Fruit fly (Drosophila melanogaster) whole organism, embryonic: Measurements from ENCODE around the gene GC.

ENCODE experiments used
- CG10267 ChIP-seq: fragments of 200-800 bp; sonication (Bioruptor generic); optimal IDR thresholded peaks from 2 replicates; lab custom pipeline; 2018; ENCODE audit warnings: missing biosample characterization, mild to moderate bottlenecking, missing genetic modification characterization, moderate library complexity
- CG10431 ChIP-seq: fragments of 200-800 bp; sonication (Bioruptor generic); optimal IDR thresholded peaks from 3 replicates; lab custom pipeline; 2018; ENCODE audit warnings: missing biosample characterization, mild to moderate bottlenecking, missing genetic modification characterization
- CG10543 ChIP-seq: fragments of 200-800 bp; sonication (Bioruptor generic); optimal IDR thresholded peaks from 3 replicates; lab custom pipeline; 2017; ENCODE audit warnings: missing biosample characterization, mild to moderate bottlenecking, missing genetic modification characterization, moderate library complexity
- CG11695 ChIP-seq: fragments of 200-800 bp; sonication (Bioruptor generic); IDR thresholded peaks from 3 replicates; pipeline ENCODE4 v1.3.6; 2022; ENCODE audit warnings: missing biosample characterization, missing genetic modification characterization
- CG12299 ChIP-seq: fragments of 200-800 bp; sonication (Bioruptor generic); optimal IDR thresholded peaks from 2 replicates; lab custom pipeline; 2018; ENCODE audit warnings: missing biosample characterization, mild to moderate bottlenecking, missing genetic modification characterization
- CG12391 ChIP-seq: fragments of 200-800 bp; sonication (Bioruptor generic); optimal IDR thresholded peaks from 3 replicates; lab custom pipeline; 2018; ENCODE audit warnings: missing biosample characterization, mild to moderate bottlenecking, missing genetic modification characterization, moderate library complexity
- CG12659 ChIP-seq: fragments of 200-800 bp; sonication (Bioruptor generic); optimal IDR thresholded peaks from 3 replicates; lab custom pipeline; 2017; ENCODE audit warnings: mild to moderate bottlenecking, missing biosample characterization, missing genetic modification reagents, missing genetic modification characterization
- CG13296 ChIP-seq: fragments of 200-800 bp; sonication (Bioruptor generic); optimal IDR thresholded peaks from 3 replicates; lab custom pipeline; 2018; ENCODE audit warnings: missing biosample characterization, mild to moderate bottlenecking, missing genetic modification characterization
- CG13775 ChIP-seq: fragments of 200-800 bp; sonication (Bioruptor generic); optimal IDR thresholded peaks from 3 replicates; lab custom pipeline; 2017; ENCODE audit warnings: missing biosample characterization, mild to moderate bottlenecking, missing genetic modification characterization
- CG15269 ChIP-seq: fragments of 200-800 bp; sonication (Bioruptor generic); optimal IDR thresholded peaks from 2 replicates; lab custom pipeline; 2018; ENCODE audit warnings: missing biosample characterization, mild to moderate bottlenecking, missing genetic modification characterization, moderate library complexity
- CG15514 ChIP-seq: fragments of 200-800 bp; sonication (Bioruptor generic); optimal IDR thresholded peaks from 3 replicates; lab custom pipeline; 2017; ENCODE audit warnings: missing biosample characterization, missing genetic modification characterization, mild to moderate bottlenecking, moderate library complexity, missing genetic modification reagents
- CG15696 ChIP-seq: fragments of 200-800 bp; sonication (Bioruptor generic); optimal IDR thresholded peaks from 2 replicates; lab custom pipeline; 2019; ENCODE audit warnings: missing biosample characterization, mild to moderate bottlenecking, missing genetic modification characterization, moderate library complexity
- CG17186 ChIP-seq: fragments of 200-800 bp; sonication (Bioruptor generic); optimal IDR thresholded peaks from 3 replicates; lab custom pipeline; 2017; ENCODE audit warnings: missing biosample characterization, missing genetic modification reagents, missing genetic modification characterization
- CG17328 ChIP-seq: fragments of 200-800 bp; sonication (Bioruptor generic); IDR thresholded peaks from 2 replicates; pipeline ENCODE4 v1.3.6; 2022; ENCODE audit warnings: missing biosample characterization, missing genetic modification characterization
- CG32532 ChIP-seq: fragments of 200-800 bp; sonication (Bioruptor generic); IDR thresholded peaks from 2 replicates; pipeline ENCODE4 v1.3.6; 2022; ENCODE audit warnings: missing biosample characterization, missing genetic modification characterization
- CG4617 ChIP-seq: fragments of 200-800 bp; sonication (Bioruptor generic); optimal IDR thresholded peaks from 3 replicates; lab custom pipeline; 2016; ENCODE audit warnings: missing biosample characterization, missing genetic modification characterization, borderline replicate concordance
- CG6689 ChIP-seq: fragments of 200-800 bp; sonication (Bioruptor generic); IDR thresholded peaks from 2 replicates; pipeline ENCODE4 v1.3.6; 2022; ENCODE audit warnings: missing biosample characterization, missing genetic modification characterization
- CG7786 ChIP-seq: fragments of 200-800 bp; sonication (Bioruptor generic); optimal IDR thresholded peaks from 2 replicates; lab custom pipeline; 2016; ENCODE audit warnings: missing biosample characterization, missing genetic modification characterization
- CG8388 ChIP-seq: fragments of 200-800 bp; sonication (Bioruptor generic); optimal IDR thresholded peaks from 2 replicates; lab custom pipeline; 2019; ENCODE audit warnings: missing biosample characterization, mild to moderate bottlenecking, missing genetic modification characterization, moderate library complexity
- CG9215 ChIP-seq: fragments of 200-800 bp; sonication (Bioruptor generic); IDR thresholded peaks from 2 replicates; pipeline ENCODE4 v1.3.6; 2022; ENCODE audit warnings: missing biosample characterization, missing genetic modification characterization
- CG9727 ChIP-seq: fragments of 200-800 bp; sonication (Bioruptor generic); optimal IDR thresholded peaks from 3 replicates; lab custom pipeline; 2017; ENCODE audit warnings: missing biosample characterization, mild to moderate bottlenecking, missing genetic modification characterization
- D ChIP-seq, 2 experiments: fragments of 200-800 bp in 1 of 2; fragments of >200 bp in 1 of 2; sonication (Bioruptor generic) in 1 of 2; optimal IDR thresholded peaks; 2 replicates in 1 of 2; 3 replicates in 1 of 2; lab custom pipeline; 2017; ENCODE audit warnings: mild to moderate bottlenecking in 1 of 2, missing biosample characterization in 1 of 2, missing genetic modification characterization in 1 of 2, missing genetic modification reagents in 1 of 2
- Dbx ChIP-seq: fragments of 200-800 bp; sonication (Bioruptor generic); IDR thresholded peaks from 3 replicates; pipeline ENCODE4 v1.3.6; 2022; ENCODE audit warnings: missing biosample characterization, missing genetic modification characterization
- E2f2 ChIP-seq: fragments of 200-800 bp; sonication (Bioruptor generic); IDR thresholded peaks from 2 replicates; pipeline ENCODE4 v1.3.6; 2022; ENCODE audit warnings: missing biosample characterization, missing genetic modification characterization
- Ets65A ChIP-seq: fragments of 200-800 bp; sonication (Bioruptor generic); peaks from one replicate; lab custom pipeline; 2016; ENCODE audit warnings: missing biosample characterization, missing genetic modification characterization
- GATAe ChIP-seq: fragments of 200-800 bp; sonication (Bioruptor generic); conservative IDR thresholded peaks from 2 replicates; pipeline ENCODE4 v1.3.6; 2022; ENCODE audit warnings: missing biosample characterization, missing genetic modification characterization
- Hr51 ChIP-seq, 2 experiments: fragments of 200-800 bp; sonication (Bioruptor generic); optimal IDR thresholded peaks; 2 replicates in 1 of 2; 3 replicates in 1 of 2; lab custom pipeline; 2016 to 2018; ENCODE audit warnings: missing biosample characterization in 2 of 2, missing genetic modification characterization in 2 of 2, mild to moderate bottlenecking in 1 of 2, moderate library complexity in 1 of 2
- MBD-R2 ChIP-seq: fragments of 200-800 bp; sonication (Bioruptor generic); IDR thresholded peaks from 2 replicates; pipeline ENCODE4 v1.3.6; 2022; ENCODE audit warnings: missing biosample characterization, missing genetic modification characterization
- Med ChIP-seq: fragments of 200-800 bp; sonication (Bioruptor generic); peaks from one replicate; lab custom pipeline; 2016; ENCODE audit warnings: missing biosample characterization, missing genetic modification characterization, mild to moderate bottlenecking, inconsistent platforms, moderate library complexity
- Mrtf ChIP-seq: fragments of 200-800 bp; sonication (Bioruptor generic); IDR thresholded peaks from 3 replicates; pipeline ENCODE4 v1.3.6; 2022; ENCODE audit warnings: missing biosample characterization, missing genetic modification characterization
- NfI ChIP-seq: fragments of 200-800 bp; sonication (Bioruptor generic); optimal IDR thresholded peaks from 3 replicates; lab custom pipeline; 2018; ENCODE audit warnings: missing biosample characterization, mild to moderate bottlenecking, missing genetic modification characterization, moderate library complexity
- PHDP ChIP-seq: fragments of 200-800 bp; sonication (Bioruptor generic); optimal IDR thresholded peaks from 3 replicates; lab custom pipeline; 2018; ENCODE audit warnings: missing biosample characterization, mild to moderate bottlenecking, missing genetic modification characterization, moderate library complexity
- cas ChIP-seq: fragments of 200-800 bp; sonication (Bioruptor generic); IDR thresholded peaks from 2 replicates; pipeline ENCODE4 v1.3.6; 2022; ENCODE audit warnings: missing biosample characterization, missing genetic modification characterization
- crp ChIP-seq, 2 experiments: fragments of 200-800 bp; sonication (Bioruptor generic); optimal IDR thresholded peaks; 2 replicates in 1 of 2; 3 replicates in 1 of 2; lab custom pipeline; 2017; ENCODE audit warnings: missing biosample characterization in 2 of 2, missing genetic modification characterization in 2 of 2, mild to moderate bottlenecking in 1 of 2, moderate library complexity in 1 of 2
- gcm ChIP-seq: fragments of 200-800 bp; sonication (Bioruptor generic); optimal IDR thresholded peaks from 2 replicates; lab custom pipeline; 2019; ENCODE audit warnings: missing biosample characterization, mild to moderate bottlenecking, missing genetic modification characterization, moderate library complexity
- grn ChIP-seq: fragments of 200-800 bp; sonication (Bioruptor generic); optimal IDR thresholded peaks from 3 replicates; lab custom pipeline; 2017; ENCODE audit warnings: missing biosample characterization, missing genetic modification characterization
- gro ChIP-seq: fragments of 200-800 bp; sonication (Bioruptor generic); optimal IDR thresholded peaks from 2 replicates; lab custom pipeline; 2016; ENCODE audit warnings: missing biosample characterization, missing genetic modification characterization
- gsb-n ChIP-seq: fragments of 200-800 bp; sonication (Bioruptor generic); optimal IDR thresholded peaks from 3 replicates; lab custom pipeline; 2018; ENCODE audit warnings: missing biosample characterization, mild to moderate bottlenecking, missing genetic modification characterization
- h ChIP-seq: fragments of >200 bp; optimal IDR thresholded peaks from 2 replicates; lab custom pipeline; 2017
- ham ChIP-seq: fragments of 200-800 bp; sonication (Bioruptor generic); IDR thresholded peaks from 2 replicates; pipeline ENCODE4 v1.3.6; 2022; ENCODE audit warnings: missing biosample characterization, missing genetic modification characterization
- jing ChIP-seq: fragments of 200-800 bp; sonication (Bioruptor generic); optimal IDR thresholded peaks from 2 replicates; lab custom pipeline; 2018; ENCODE audit warnings: missing biosample characterization, mild to moderate bottlenecking, missing genetic modification characterization
- lola ChIP-seq, 3 experiments: fragments of >200 bp in 2 of 3; fragments of 200-800 bp in 1 of 3; sonication (Bioruptor generic) in 1 of 3; optimal IDR thresholded peaks; 2 replicates each; lab custom pipeline; 2017 to 2019; ENCODE audit warnings: missing biosample characterization in 3 of 3, missing genetic modification characterization in 3 of 3, mild to moderate bottlenecking in 1 of 3, moderate library complexity in 1 of 3
- mam ChIP-seq: fragments of 200-800 bp; sonication (Bioruptor generic); optimal IDR thresholded peaks from 3 replicates; lab custom pipeline; 2016; ENCODE audit warnings: missing biosample characterization, missing genetic modification characterization
- nerfin-1 ChIP-seq: fragments of 200-800 bp; sonication (Bioruptor generic); optimal IDR thresholded peaks from 3 replicates; lab custom pipeline; 2019; ENCODE audit warnings: missing biosample characterization, mild to moderate bottlenecking, missing genetic modification characterization, moderate library complexity
- nmo ChIP-seq: fragments of 200-800 bp; sonication (Bioruptor generic); optimal IDR thresholded peaks from 2 replicates; lab custom pipeline; 2018; ENCODE audit warnings: missing biosample characterization, mild to moderate bottlenecking, missing genetic modification characterization, moderate library complexity
- pho ChIP-seq: fragments of 200-800 bp; sonication (Bioruptor generic); optimal IDR thresholded peaks from 2 replicates; lab custom pipeline; 2016; ENCODE audit warnings: missing biosample characterization, missing genetic modification characterization
- phol ChIP-seq: fragments of 200-800 bp; sonication (Bioruptor generic); optimal IDR thresholded peaks from 3 replicates; lab custom pipeline; 2018; ENCODE audit warnings: missing biosample characterization, mild to moderate bottlenecking, missing genetic modification characterization, moderate library complexity
- rib ChIP-seq: fragments of 200-800 bp; sonication (Bioruptor generic); IDR thresholded peaks from 2 replicates; pipeline ENCODE4 v1.3.6; 2022; ENCODE audit warnings: missing biosample characterization, missing genetic modification characterization

Gene GC

dm6 chr3L:1602064-1602832 is 26.9 kb downstream of the GC start, which contains the start of gene CG12104 (continued):
- TF ChIP-seq CG10431: peak; percentile 51
- no peak for TF ChIP-seq Mrtf
- TF ChIP-seq gro (GFP tag; lab: Kevin White, UChicago): no peak
- no peak for TF ChIP-seq Hr51 (GFP tag; optimal IDR thresholded peaks at IDR 0.05; lab: Kevin White, UChicago)
- peak; percentile 18 for TF ChIP-seq CG17186
- peak; percentile 82 for TF ChIP-seq Med
- TF ChIP-seq nmo (GFP tag; lab: Kevin White, UChicago): peak; percentile 24
- TF ChIP-seq ham (GFP tag; lab: Robert Waterston, UW): no peak
- TF ChIP-seq cas (GFP tag; lab: Robert Waterston, UW): no peak
- TF ChIP-seq CG6689: 0 out of 2 replicates have a peak, but pooled peaks have one; percentile 8
- peak; percentile 86 for TF ChIP-seq Ets65A
- TF ChIP-seq CG15514: peak; percentile 99
- TF ChIP-seq CG10267: peak; percentile 88
- peak; percentile 33; the same call in 1 of the 2 replicates for TF ChIP-seq CG32532 (GFP tag; lab: Robert Waterston, UW)
- peak; percentile 11 for TF ChIP-seq nerfin-1 (tag; lab: Kevin White, UChicago)
- peak; percentile 30 for TF ChIP-seq CG8388 (GFP tag; lab: Kevin White, UChicago)
- peak; percentile 42 for TF ChIP-seq CG9727
- TF ChIP-seq E2f2: peak; percentile 35; the same call in 1 of the 2 replicates
- no peak for TF ChIP-seq CG7786 (GFP tag; lab: Kevin White, UChicago)
- TF ChIP-seq phol (tag; lab: Kevin White, UChicago): peak; percentile 16
- TF ChIP-seq rib: peak; percentile 54; the same call in 1 of the 2 replicates
- peak; percentile 44 for TF ChIP-seq gsb-n (tag; lab: Kevin White, UChicago)
- peak; percentile 79 for TF ChIP-seq grn (GFP tag; lab: Kevin White, UChicago)
- no peak for TF ChIP-seq D (optimal IDR thresholded peaks at IDR 0.05; lab: Kevin White, UChicago)
- TF ChIP-seq D (GFP tag; optimal IDR thresholded peaks at IDR 0.05; lab: Kevin White, UChicago): peak; percentile 14
- peak; percentile 29 for TF ChIP-seq CG12299 (tag; lab: Kevin White, UChicago)
- TF ChIP-seq CG10543 (GFP tag; lab: Kevin White, UChicago): peak; percentile 95
- TF ChIP-seq CG17328 (GFP tag; lab: Robert Waterston, UW): 0 out of 2 replicates have a peak, but pooled peaks have one; percentile 7
- TF ChIP-seq CG9215: no peak
- no peak for TF ChIP-seq jing (GFP tag; lab: Kevin White, UChicago)
- TF ChIP-seq CG12391 (tag; lab: Kevin White, UChicago): peak; percentile 37
- peak; percentile 47 for TF ChIP-seq CG12659 (GFP tag; lab: Kevin White, UChicago)
- TF ChIP-seq gcm: peak; percentile 19
- TF ChIP-seq h: no peak
- no peak for TF ChIP-seq pho (GFP tag; lab: Kevin White, UChicago)
- peak; percentile 96 for TF ChIP-seq GATAe
- TF ChIP-seq mam (GFP tag; lab: Kevin White, UChicago): no peak
- peak; percentile 68 for TF ChIP-seq CG4617 (GFP tag; lab: Kevin White, UChicago)
- TF ChIP-seq Dbx: no peak
- no peak for TF ChIP-seq CG15269 (tag; lab: Kevin White, UChicago)
- TF ChIP-seq crp (GFP tag; optimal IDR thresholded peaks at IDR 0.05; lab: Kevin White, UChicago): peak in 1 of 2 experiments; percentile 53
- TF ChIP-seq CG11695: no peak
- TF ChIP-seq MBD-R2 (GFP tag; lab: Robert Waterston, UW): peak; percentile 75
- peak; percentile 44 for TF ChIP-seq NfI (GFP tag; lab: Kevin White, UChicago)
- no peak for TF ChIP-seq lola (GFP tag; optimal IDR thresholded peaks at IDR 0.05; lab: Kevin White, UChicago)
- peak; percentile 38 for TF ChIP-seq CG13775
- TF ChIP-seq PHDP: peak; percentile 14
- peak; percentile 9 for TF ChIP-seq CG13296
- no peak for TF ChIP-seq CG15696 (tag; lab: Kevin White, UChicago)
